Worm (Caenorhabditis elegans): ENCODE measurements around the gene mtss-1.

mtss-1 gene

DNA sequence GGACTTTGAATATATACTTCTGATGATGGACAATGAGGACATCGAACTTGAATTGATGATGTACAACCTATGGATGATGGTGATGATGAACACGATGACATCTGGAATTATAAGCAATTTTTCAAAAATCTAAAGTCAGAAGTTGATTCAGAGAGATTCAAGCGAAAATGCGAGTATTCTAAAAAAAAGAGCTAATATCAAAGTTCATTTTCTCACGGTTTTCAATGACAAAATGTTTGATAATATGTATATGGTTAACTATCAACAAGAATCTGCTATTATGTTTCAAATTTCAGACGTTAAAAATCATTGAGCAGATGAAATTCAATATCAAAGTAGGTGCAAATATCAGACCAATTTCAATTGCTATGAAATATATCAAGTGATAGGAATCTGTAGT lies 11.8 kb downstream of the mtss-1 start, which contains the start of gene K02D10.4:
Gene K02D10.4 (minus strand): TSS at position 101 of the 400 bp plus-strand sequence.
- no peak for TF ChIP-seq B0310.2 (tag; optimal IDR thresholded peaks at IDR 0.05)
- TF ChIP-seq tbx-37 (GFP tag; conservative IDR thresholded peaks at IDR 0.05) = no peak
- TF ChIP-seq pes-1 (GFP tag; IDR thresholded peaks at IDR 0.05) = no peak
- no peak for TF ChIP-seq sea-1 (GFP tag; conservative IDR thresholded peaks at IDR 0.05)
- TF ChIP-seq F13C5.2 (tag; optimal IDR thresholded peaks at IDR 0.05) = no peak
- no peak for TF ChIP-seq flt-1 (GFP tag; IDR thresholded peaks at IDR 0.05)
- no peak for TF ChIP-seq ama-1 (optimal IDR thresholded peaks at IDR 0.05)
- no peak for TF ChIP-seq ceh-36 (tag; optimal IDR thresholded peaks at IDR 0.05)
- no peak for TF ChIP-seq tra-4 (tag; optimal IDR thresholded peaks at IDR 0.05)

DNA sequence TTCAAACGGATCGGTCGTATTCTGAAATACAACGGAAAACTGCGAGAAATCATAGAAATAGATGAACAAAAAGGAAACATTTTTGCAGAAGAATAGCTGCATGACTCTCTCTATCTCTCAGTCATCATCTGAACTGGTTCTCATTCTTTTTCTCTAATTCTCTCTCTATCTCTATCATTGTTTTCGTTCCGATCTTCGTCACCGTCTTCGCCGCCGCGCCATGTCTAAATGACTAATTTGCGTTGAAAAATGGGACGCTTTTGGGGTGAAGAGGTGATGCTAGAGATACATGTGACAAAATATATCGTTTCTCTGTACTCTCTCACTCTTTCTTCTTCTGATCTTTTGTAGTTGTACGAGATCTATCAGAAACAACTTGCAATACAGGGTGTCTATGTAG lies 12.4 kb downstream of the mtss-1 start:
- TF ChIP-seq flt-1 (GFP tag; IDR thresholded peaks at IDR 0.05) = no peak
- TF ChIP-seq hnd-1 (tag; optimal IDR thresholded peaks at IDR 0.05) = no peak
- no peak for TF ChIP-seq hmg-4 (GFP tag; optimal IDR thresholded peaks at IDR 0.05)
- TF ChIP-seq B0310.2 (tag; optimal IDR thresholded peaks at IDR 0.05) = no peak
- TF ChIP-seq ets-7 (tag; optimal IDR thresholded peaks at IDR 0.05) = no peak
- no peak for TF ChIP-seq hmbx-1 (tag; optimal IDR thresholded peaks at IDR 0.05)
- TF ChIP-seq sea-1 (GFP tag; conservative IDR thresholded peaks at IDR 0.05) = no peak
- no peak for TF ChIP-seq tbx-11 (GFP tag; IDR thresholded peaks at IDR 0.05)
- no peak for TF ChIP-seq tra-4 (tag; optimal IDR thresholded peaks at IDR 0.05)
- no peak for TF ChIP-seq aly-1 (tag; optimal IDR thresholded peaks at IDR 0.05)
- TF ChIP-seq F13C5.2 (tag; optimal IDR thresholded peaks at IDR 0.05) = no peak
- TF ChIP-seq ceh-36 (tag; optimal IDR thresholded peaks at IDR 0.05) = no peak
- TF ChIP-seq pes-1 (GFP tag; IDR thresholded peaks at IDR 0.05) = no peak

DNA sequence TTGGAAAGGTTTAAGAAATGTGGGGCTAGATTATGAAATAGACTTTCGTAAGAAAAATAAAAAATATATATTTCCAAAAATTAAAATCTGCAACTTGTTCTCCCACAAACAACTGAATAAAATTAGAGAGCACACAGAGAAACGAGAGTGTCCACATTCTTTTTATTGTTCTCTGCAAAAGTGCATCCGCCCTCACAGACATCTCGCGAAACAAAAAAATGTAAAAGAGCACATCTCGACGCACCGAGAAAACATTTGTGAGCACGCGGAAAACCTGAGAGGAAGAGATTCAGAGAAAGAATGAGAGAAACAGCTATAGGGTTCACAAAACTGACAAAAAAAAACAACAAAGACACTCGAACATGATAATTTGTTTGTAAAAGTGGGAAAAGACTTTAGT lies 14.0 kb downstream of the mtss-1 start:
- TF ChIP-seq F13C5.2 (tag; optimal IDR thresholded peaks at IDR 0.05) = no peak

DNA sequence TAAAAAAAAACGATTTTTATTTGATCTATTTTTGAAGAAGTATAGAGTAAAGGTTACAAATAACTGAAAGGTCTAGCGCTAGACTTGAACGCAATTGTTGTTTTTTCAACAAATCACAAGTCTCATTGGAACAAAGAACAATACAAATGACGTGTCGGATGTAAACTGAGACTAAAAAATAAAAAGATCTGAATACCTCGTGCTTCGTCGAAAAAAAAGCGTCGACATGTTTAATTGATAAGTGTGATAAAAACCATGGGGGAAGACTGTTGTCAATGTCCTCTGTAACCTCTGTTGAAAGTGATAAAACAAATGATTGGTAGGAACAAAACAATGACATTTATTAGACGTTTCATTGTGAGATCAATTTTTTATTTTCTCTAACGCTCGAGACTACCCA lies 14.6 kb downstream of the mtss-1 start:
- no peak for TF ChIP-seq flt-1 (GFP tag; IDR thresholded peaks at IDR 0.05)
- TF ChIP-seq F13C5.2 (tag; optimal IDR thresholded peaks at IDR 0.05) = no peak
- TF ChIP-seq scrt-1 (GFP tag; IDR thresholded peaks at IDR 0.05) = no peak
- no peak for TF ChIP-seq tbx-11 (GFP tag; IDR thresholded peaks at IDR 0.05)
- TF ChIP-seq tbx-37 (GFP tag; conservative IDR thresholded peaks at IDR 0.05) = no peak
- no peak for TF ChIP-seq hmg-4 (GFP tag; optimal IDR thresholded peaks at IDR 0.05)
- TF ChIP-seq ceh-36 (tag; optimal IDR thresholded peaks at IDR 0.05) = no peak

DNA sequence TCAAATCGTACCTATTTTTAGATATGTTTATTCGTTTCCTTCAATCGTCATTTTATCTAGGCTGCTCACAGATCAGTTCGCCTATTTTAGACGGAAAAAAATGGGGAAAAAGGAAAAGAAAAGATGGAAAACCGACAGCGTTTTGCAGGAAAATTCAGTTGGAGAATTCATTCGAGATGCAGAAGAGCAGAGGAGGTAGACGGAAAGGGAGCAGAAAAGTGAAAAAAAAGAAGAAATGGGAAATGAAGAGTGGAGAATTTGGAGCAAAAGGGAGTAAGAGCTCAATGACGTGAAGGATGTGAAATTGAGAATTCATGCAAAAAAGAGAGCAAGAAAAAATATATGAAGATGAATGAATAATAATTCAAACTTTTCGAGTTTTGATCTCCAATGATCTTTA lies 16.4 kb downstream of the mtss-1 start:
- no peak for TF ChIP-seq B0310.2 (tag; optimal IDR thresholded peaks at IDR 0.05)
- no peak for TF ChIP-seq scrt-1 (GFP tag; IDR thresholded peaks at IDR 0.05)
- TF ChIP-seq F13C5.2 (tag; optimal IDR thresholded peaks at IDR 0.05) = no peak
- TF ChIP-seq ceh-13 (GFP tag; optimal IDR thresholded peaks at IDR 0.05) = no peak
- no peak for TF ChIP-seq hmg-4 (GFP tag; optimal IDR thresholded peaks at IDR 0.05)
- TF ChIP-seq tbx-11 (GFP tag; IDR thresholded peaks at IDR 0.05) = no peak
- no peak for TF ChIP-seq ama-1 (optimal IDR thresholded peaks at IDR 0.05)
- no peak for TF ChIP-seq hmbx-1 (tag; optimal IDR thresholded peaks at IDR 0.05)
- no peak for TF ChIP-seq pes-1 (GFP tag; IDR thresholded peaks at IDR 0.05)
- TF ChIP-seq aly-1 (tag; optimal IDR thresholded peaks at IDR 0.05) = no peak
- no peak for TF ChIP-seq ceh-36 (tag; optimal IDR thresholded peaks at IDR 0.05)
- TF ChIP-seq flt-1 (GFP tag; IDR thresholded peaks at IDR 0.05) = no peak
- no peak for TF ChIP-seq sea-1 (GFP tag; conservative IDR thresholded peaks at IDR 0.05)
- TF ChIP-seq hnd-1 (tag; optimal IDR thresholded peaks at IDR 0.05) = no peak
- no peak for TF ChIP-seq tra-4 (tag; optimal IDR thresholded peaks at IDR 0.05)
- TF ChIP-seq tbx-37 (GFP tag; conservative IDR thresholded peaks at IDR 0.05) = no peak
- no peak for TF ChIP-seq ets-7 (tag; optimal IDR thresholded peaks at IDR 0.05)

DNA sequence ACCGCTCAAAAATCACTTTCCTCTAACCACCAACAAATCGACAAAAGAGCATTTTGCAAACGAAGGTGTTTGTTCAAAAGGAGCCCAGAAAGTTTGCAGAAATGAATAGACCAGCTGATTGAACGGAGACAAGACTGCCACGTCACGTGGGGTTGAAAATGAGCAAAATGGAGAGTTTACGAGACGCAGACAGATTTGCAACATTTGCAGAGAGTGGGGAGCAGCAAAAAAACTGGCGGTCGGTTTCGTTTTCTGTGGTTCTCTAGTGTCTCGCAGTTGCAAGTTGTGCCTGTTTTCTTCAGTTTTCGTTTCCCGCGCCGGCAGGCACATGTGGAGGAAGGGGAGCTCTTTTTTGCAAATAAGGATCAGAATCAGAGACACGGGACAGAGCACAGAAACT lies 17.3 kb downstream of the mtss-1 start:
- TF ChIP-seq tbx-37 (GFP tag; conservative IDR thresholded peaks at IDR 0.05) = no peak
- TF ChIP-seq hmg-4 (GFP tag; optimal IDR thresholded peaks at IDR 0.05) = no peak
- no peak for TF ChIP-seq ceh-36 (tag; optimal IDR thresholded peaks at IDR 0.05)
- no peak for TF ChIP-seq aly-1 (tag; optimal IDR thresholded peaks at IDR 0.05)

DNA sequence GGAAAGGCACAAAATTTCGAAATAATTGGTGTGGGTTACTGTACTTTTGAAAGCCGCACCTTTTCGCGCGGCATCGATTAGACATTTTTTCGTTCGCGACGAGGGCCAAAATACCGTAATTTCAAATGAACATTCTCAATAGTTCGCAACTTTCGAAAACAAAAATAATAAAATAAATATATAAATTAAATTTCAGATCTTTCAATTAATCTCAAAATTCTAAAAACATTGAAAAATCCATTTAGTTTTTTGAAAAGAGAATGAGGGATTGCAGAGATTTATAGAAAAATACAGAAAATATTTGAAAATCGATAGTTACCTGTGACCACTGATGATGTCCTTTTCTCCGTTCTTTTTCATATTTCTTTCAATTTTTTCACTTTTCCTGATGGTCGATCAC lies 18.0 kb downstream of the mtss-1 start, which contains the start of gene K02D10.8:
Gene K02D10.8 (plus strand): TSS at position 301 of the 400 bp plus-strand sequence.
- TF ChIP-seq B0310.2 (tag; optimal IDR thresholded peaks at IDR 0.05) (no peak), hmbx-1 (tag; optimal IDR thresholded peaks at IDR 0.05) (no peak), ceh-36 (tag; optimal IDR thresholded peaks at IDR 0.05) (no peak), tbx-37 (GFP tag; conservative IDR thresholded peaks at IDR 0.05) (no peak), ama-1 (optimal IDR thresholded peaks at IDR 0.05) (no peak), hnd-1 (tag; optimal IDR thresholded peaks at IDR 0.05) (no peak), F13C5.2 (tag; optimal IDR thresholded peaks at IDR 0.05) (no peak), tbx-11 (GFP tag; IDR thresholded peaks at IDR 0.05) (no peak), hmg-4 (GFP tag; optimal IDR thresholded peaks at IDR 0.05) (no peak), pes-1 (GFP tag; IDR thresholded peaks at IDR 0.05) (no peak), ets-7 (tag; optimal IDR thresholded peaks at IDR 0.05) (no peak), tra-4 (tag; optimal IDR thresholded peaks at IDR 0.05) (no peak), flt-1 (GFP tag; IDR thresholded peaks at IDR 0.05) (no peak), scrt-1 (GFP tag; IDR thresholded peaks at IDR 0.05) (no peak), sea-1 (GFP tag; conservative IDR thresholded peaks at IDR 0.05) (no peak)

DNA sequence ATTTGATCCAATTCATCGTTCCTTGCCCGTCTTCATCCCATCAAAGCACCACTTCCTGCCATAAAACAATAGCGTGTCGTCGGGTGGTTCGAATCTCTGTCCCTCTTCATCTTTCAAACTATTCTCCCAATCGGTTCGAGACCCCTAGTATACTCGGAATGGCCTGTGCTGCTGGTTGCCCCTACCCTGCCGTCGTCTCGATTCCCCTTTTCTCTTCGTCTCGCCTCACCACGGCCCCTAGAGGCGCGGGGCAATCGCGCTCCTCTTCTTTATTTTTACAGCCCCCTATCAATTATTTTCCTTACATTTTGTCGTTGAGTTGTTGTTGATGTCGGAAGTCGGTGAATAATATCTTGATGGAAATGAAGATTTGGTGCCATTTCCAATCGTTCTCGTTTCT lies 20.6 kb downstream of the mtss-1 start:
- no peak for TF ChIP-seq hmg-4 (GFP tag; optimal IDR thresholded peaks at IDR 0.05)

DNA sequence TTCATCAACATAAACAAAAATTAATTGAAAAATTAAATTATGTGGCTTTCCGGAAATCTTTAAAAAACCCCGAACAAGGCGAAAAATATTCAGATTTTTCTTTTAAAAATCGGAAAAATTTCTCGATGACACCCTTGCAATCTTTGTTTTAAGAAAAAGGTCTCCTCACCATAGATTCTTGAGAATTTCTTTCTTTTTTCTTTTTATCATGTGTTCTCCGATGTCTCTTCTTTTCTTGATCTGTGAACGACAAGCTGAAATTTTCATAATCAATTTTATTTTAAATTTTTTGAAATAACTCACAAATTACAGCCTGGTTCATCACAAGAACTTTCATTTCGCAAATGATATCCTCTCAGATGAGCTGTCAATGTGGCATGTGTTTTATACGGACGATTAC lies 23.1 kb downstream of the mtss-1 start, which contains the start of the genes zfp-1 and F54F2.14:
Gene zfp-1 (plus strand): TSS at position 301 of the 400 bp plus-strand sequence.
Gene F54F2.14 (plus strand): TSS at position 312 of the 400 bp plus-strand sequence.
- TF ChIP-seq tbx-37 (GFP tag; conservative IDR thresholded peaks at IDR 0.05) (no peak), hnd-1 (tag; optimal IDR thresholded peaks at IDR 0.05) (no peak), ceh-36 (tag; optimal IDR thresholded peaks at IDR 0.05) (no peak), flt-1 (GFP tag; IDR thresholded peaks at IDR 0.05) (no peak), hmbx-1 (tag; optimal IDR thresholded peaks at IDR 0.05) (no peak), scrt-1 (GFP tag; IDR thresholded peaks at IDR 0.05) (no peak), ets-7 (tag; optimal IDR thresholded peaks at IDR 0.05) (no peak), tra-4 (tag; optimal IDR thresholded peaks at IDR 0.05) (no peak), B0310.2 (tag; optimal IDR thresholded peaks at IDR 0.05) (no peak), pes-1 (GFP tag; IDR thresholded peaks at IDR 0.05) (no peak), ama-1 (optimal IDR thresholded peaks at IDR 0.05) (no peak), hmg-4 (GFP tag; optimal IDR thresholded peaks at IDR 0.05) (no peak), ceh-13 (GFP tag; optimal IDR thresholded peaks at IDR 0.05) (no peak)

All from whole organism, early embryonic.